Worm (Caenorhabditis elegans): ENCODE results near the gene F46C8.8.

DNA sequence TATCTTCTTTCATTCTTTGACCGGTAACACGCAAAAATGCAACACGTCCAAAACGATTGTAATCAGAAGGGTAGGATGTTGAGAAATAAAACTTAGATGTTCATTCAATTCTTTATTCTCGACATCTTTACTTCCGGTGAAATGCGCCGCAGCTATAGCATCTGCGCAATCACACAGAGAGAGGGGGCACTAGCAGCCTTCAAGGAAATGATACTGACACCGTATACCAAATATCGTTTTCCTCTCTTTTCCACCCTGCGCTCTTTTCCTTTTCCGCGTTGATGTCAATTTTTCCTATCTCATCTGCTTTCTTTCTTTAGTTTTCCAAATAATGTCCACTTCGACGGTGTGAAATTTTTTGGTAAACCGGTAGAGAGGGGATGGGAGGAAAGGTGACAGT is 36.5 kb upstream of the F46C8.8 start:
- no peak for TF ChIP-seq efl-1 (GFP tag; optimal IDR thresholded peaks at IDR 0.05)
- no peak for TF ChIP-seq attf-6 (GFP tag; IDR thresholded peaks at IDR 0.05)
- TF ChIP-seq chd-7 (tag; optimal IDR thresholded peaks at IDR 0.05): no peak
- no peak for TF ChIP-seq ceh-91 (GFP tag; IDR thresholded peaks at IDR 0.05)
- no peak for TF ChIP-seq ztf-26 (tag; optimal IDR thresholded peaks at IDR 0.05)
- no peak for TF ChIP-seq unc-62 (GFP tag; optimal IDR thresholded peaks at IDR 0.05)
- no peak for TF ChIP-seq pha-4 (tag; optimal IDR thresholded peaks at IDR 0.05)
- no peak for TF ChIP-seq F55B11.4 (tag; optimal IDR thresholded peaks at IDR 0.05; ENCODE audit: borderline replicate concordance, insufficient read depth)
- TF ChIP-seq lin-26 (GFP tag; IDR thresholded peaks at IDR 0.05): no peak
- no peak for TF ChIP-seq nhr-80 (tag; optimal IDR thresholded peaks at IDR 0.05)
- no peak for TF ChIP-seq lin-35 (GFP tag; optimal IDR thresholded peaks at IDR 0.05)
- TF ChIP-seq ztf-18 (tag; optimal IDR thresholded peaks at IDR 0.05): no peak
- TF ChIP-seq lsy-27 (tag; optimal IDR thresholded peaks at IDR 0.05; ENCODE audit: borderline replicate concordance, insufficient read depth): no peak

Data from whole organism, young adult.